Fruit fly (Drosophila melanogaster) whole organism, embryonic: ENCODE results near the gene Ugt49B2.
A peak's percentile ranks its signal among the peaks of the same experiment; 100 is the strongest.

Experiments used
- Blimp-1 ChIP-seq: fragments of 200-800 bp; sonication (Bioruptor generic); optimal IDR thresholded peaks from 3 replicates; lab custom pipeline; 2018; ENCODE audit warnings: missing biosample characterization, missing genetic modification characterization, mild to moderate bottlenecking, moderate library complexity, missing genetic modification reagents
- CG10543 ChIP-seq: fragments of 200-800 bp; sonication (Bioruptor generic); optimal IDR thresholded peaks from 3 replicates; lab custom pipeline; 2017; ENCODE audit warnings: missing biosample characterization, mild to moderate bottlenecking, missing genetic modification characterization, moderate library complexity
- CG11093 ChIP-seq: fragments of 200-800 bp; sonication (Bioruptor generic); IDR thresholded peaks from 3 replicates; pipeline ENCODE4 v1.3.6; 2022; ENCODE audit warnings: missing biosample characterization, missing genetic modification characterization
- CG13296 ChIP-seq: fragments of 200-800 bp; sonication (Bioruptor generic); optimal IDR thresholded peaks from 3 replicates; lab custom pipeline; 2018; ENCODE audit warnings: missing biosample characterization, mild to moderate bottlenecking, missing genetic modification characterization
- CG14667 ChIP-seq: fragments of 200-800 bp; sonication (Bioruptor generic); IDR thresholded peaks from 2 replicates; pipeline ENCODE4 v1.3.6; 2022; ENCODE audit warnings: missing biosample characterization, missing genetic modification characterization
- CG15011 ChIP-seq: fragments of 200-800 bp; sonication (Bioruptor generic); optimal IDR thresholded peaks from 3 replicates; lab custom pipeline; 2018; ENCODE audit warnings: missing biosample characterization, mild to moderate bottlenecking, missing genetic modification characterization
- CG15514 ChIP-seq: fragments of 200-800 bp; sonication (Bioruptor generic); optimal IDR thresholded peaks from 3 replicates; lab custom pipeline; 2017; ENCODE audit warnings: missing biosample characterization, missing genetic modification characterization, mild to moderate bottlenecking, moderate library complexity, missing genetic modification reagents
- CG15601 ChIP-seq: fragments of 200-800 bp; sonication (Bioruptor generic); optimal IDR thresholded peaks from 3 replicates; lab custom pipeline; 2019; ENCODE audit warnings: missing biosample characterization, mild to moderate bottlenecking, missing genetic modification characterization, moderate library complexity
- CG16779 ChIP-seq: fragments of 200-800 bp; sonication (Bioruptor generic); IDR thresholded peaks from 2 replicates; pipeline ENCODE4 v1.3.6; 2022; ENCODE audit warnings: missing biosample characterization, missing genetic modification characterization
- CG17186 ChIP-seq: fragments of 200-800 bp; sonication (Bioruptor generic); optimal IDR thresholded peaks from 3 replicates; lab custom pipeline; 2017; ENCODE audit warnings: missing biosample characterization, missing genetic modification reagents, missing genetic modification characterization
- CG17385 ChIP-seq: fragments of 200-800 bp; sonication (Bioruptor generic); optimal IDR thresholded peaks from 3 replicates; lab custom pipeline; 2018; ENCODE audit warnings: missing biosample characterization, mild to moderate bottlenecking, missing genetic modification characterization
- CG2129 ChIP-seq: fragments of 200-800 bp; sonication (Bioruptor generic); IDR thresholded peaks from 2 replicates; pipeline ENCODE4 v1.3.6; 2022; ENCODE audit warnings: missing biosample characterization, missing genetic modification characterization; ENCODE audit not compliant: partially characterized antibody
- CG2199 ChIP-seq: fragments of 200-800 bp; sonication (Bioruptor generic); IDR thresholded peaks from 3 replicates; pipeline ENCODE4 v1.3.6; 2022; ENCODE audit warnings: missing biosample characterization, missing genetic modification characterization
- CG2875 ChIP-seq: fragments of 200-800 bp; sonication (Bioruptor generic); optimal IDR thresholded peaks from 2 replicates; lab custom pipeline; 2017; ENCODE audit warnings: missing biosample characterization, mild to moderate bottlenecking, missing genetic modification characterization, missing genetic modification reagents
- CG31365 ChIP-seq: fragments of 200-800 bp; sonication (Bioruptor generic); optimal IDR thresholded peaks from 2 replicates; lab custom pipeline; 2018; ENCODE audit warnings: missing biosample characterization, mild to moderate bottlenecking, missing genetic modification characterization
- CG34224 ChIP-seq: fragments of 200-800 bp; sonication (Bioruptor generic); IDR thresholded peaks from 3 replicates; pipeline ENCODE4 v1.3.6; 2022; ENCODE audit warnings: missing biosample characterization, missing genetic modification characterization; ENCODE audit not compliant: partially characterized antibody
- CG34376 ChIP-seq: fragments of 200-800 bp; sonication (Bioruptor generic); optimal IDR thresholded peaks from 2 replicates; lab custom pipeline; 2018; ENCODE audit warnings: missing biosample characterization, mild to moderate bottlenecking, missing genetic modification characterization
- CG3995 ChIP-seq: fragments of 200-800 bp; sonication (Bioruptor generic); optimal IDR thresholded peaks from 3 replicates; lab custom pipeline; 2016; ENCODE audit warnings: missing biosample characterization, missing genetic modification characterization
- CG4328 ChIP-seq: fragments of 200-800 bp; sonication (Bioruptor generic); optimal IDR thresholded peaks from 3 replicates; lab custom pipeline; 2017; ENCODE audit warnings: missing biosample characterization, missing genetic modification reagents, missing genetic modification characterization
- CG8765 ChIP-seq: fragments of 200-800 bp; sonication (Bioruptor generic); IDR thresholded peaks from 2 replicates; pipeline ENCODE4 v1.3.6; 2022; ENCODE audit warnings: missing biosample characterization, missing genetic modification characterization
- CG9727 ChIP-seq: fragments of 200-800 bp; sonication (Bioruptor generic); optimal IDR thresholded peaks from 3 replicates; lab custom pipeline; 2017; ENCODE audit warnings: missing biosample characterization, mild to moderate bottlenecking, missing genetic modification characterization
- CTCF ChIP-seq: fragments of 200-800 bp; sonication (Bioruptor generic); optimal IDR thresholded peaks from 2 replicates; lab custom pipeline; 2017; ENCODE audit warnings: missing biosample characterization, mild to moderate bottlenecking, missing genetic modification characterization, moderate library complexity
- E2f1 ChIP-seq: fragments of 200-800 bp; sonication (Bioruptor generic); IDR thresholded peaks from 2 replicates; pipeline ENCODE4 v1.3.6; 2022; ENCODE audit warnings: missing biosample characterization, missing genetic modification characterization
- ERR ChIP-seq: fragments of 200-800 bp; sonication (Bioruptor generic); optimal IDR thresholded peaks from 2 replicates; lab custom pipeline; 2016; ENCODE audit warnings: missing biosample characterization, missing genetic modification characterization
- Fer1 ChIP-seq: fragments of 200-800 bp; sonication (Bioruptor generic); optimal IDR thresholded peaks from 2 replicates; lab custom pipeline; 2017; ENCODE audit warnings: missing biosample characterization, mild to moderate bottlenecking, missing genetic modification characterization
- H15 ChIP-seq: fragments of 200-800 bp; sonication (Bioruptor generic); IDR thresholded peaks from 3 replicates; pipeline ENCODE4 v1.3.6; 2022; ENCODE audit warnings: missing biosample characterization, missing genetic modification characterization
- MBD-R2 ChIP-seq: fragments of 200-800 bp; sonication (Bioruptor generic); IDR thresholded peaks from 2 replicates; pipeline ENCODE4 v1.3.6; 2022; ENCODE audit warnings: missing biosample characterization, missing genetic modification characterization
- MESR4 ChIP-seq: fragments of 200-800 bp; sonication (Bioruptor generic); optimal IDR thresholded peaks from 2 replicates; lab custom pipeline; 2018; ENCODE audit warnings: missing biosample characterization, mild to moderate bottlenecking, missing genetic modification characterization, moderate library complexity
- Nf-YB ChIP-seq: fragments of 200-800 bp; sonication (Bioruptor generic); optimal IDR thresholded peaks from 3 replicates; lab custom pipeline; 2019; ENCODE audit warnings: missing biosample characterization, mild to moderate bottlenecking, missing genetic modification characterization, moderate library complexity
- Nf-YC ChIP-seq: fragments of 200-800 bp; optimal IDR thresholded peaks from 3 replicates; lab custom pipeline; 2019; ENCODE audit warnings: missing biosample characterization, mild to moderate bottlenecking, missing genetic modification characterization, moderate library complexity
- Spps ChIP-seq: fragments of 200-800 bp; sonication (Bioruptor generic); optimal IDR thresholded peaks from 2 replicates; lab custom pipeline; 2018; ENCODE audit warnings: missing biosample characterization, mild to moderate bottlenecking, missing genetic modification characterization
- Vsx1 ChIP-seq: fragments of 200-800 bp; sonication (Bioruptor generic); optimal IDR thresholded peaks from 2 replicates; lab custom pipeline; 2017; ENCODE audit warnings: missing biosample characterization, mild to moderate bottlenecking, missing genetic modification characterization, missing genetic modification reagents
- ci ChIP-seq: fragments of 200-800 bp; sonication (Bioruptor generic); IDR thresholded peaks from 3 replicates; pipeline ENCODE4 v1.3.6; 2022; ENCODE audit warnings: missing biosample characterization, missing genetic modification characterization
- dmrt11E ChIP-seq: fragments of 200-800 bp; sonication (Bioruptor generic); optimal IDR thresholded peaks from 3 replicates; lab custom pipeline; 2018; ENCODE audit warnings: missing biosample characterization, mild to moderate bottlenecking, missing genetic modification characterization, moderate library complexity
- dysf ChIP-seq: fragments of 200-800 bp; sonication (Bioruptor generic); IDR thresholded peaks from 3 replicates; pipeline ENCODE4 v1.3.6; 2022; ENCODE audit warnings: missing biosample characterization, missing genetic modification characterization
- ewg ChIP-seq: fragments of 200-800 bp; sonication (Bioruptor generic); optimal IDR thresholded peaks from 3 replicates; lab custom pipeline; 2017; ENCODE audit warnings: mild to moderate bottlenecking, missing biosample characterization, missing genetic modification reagents, missing genetic modification characterization
- gfzf ChIP-seq: fragments of 200-800 bp; sonication (Bioruptor generic); optimal IDR thresholded peaks from 2 replicates; lab custom pipeline; 2016; ENCODE audit warnings: missing biosample characterization, mild to moderate bottlenecking, missing genetic modification characterization, moderate library complexity
- gt ChIP-seq: fragments of 200-800 bp; sonication (Bioruptor generic); IDR thresholded peaks from 2 replicates; pipeline ENCODE4 v1.3.6; 2022; ENCODE audit warnings: missing biosample characterization, missing genetic modification characterization
- her ChIP-seq: fragments of 200-800 bp; sonication (Bioruptor generic); optimal IDR thresholded peaks from 2 replicates; lab custom pipeline; 2016; ENCODE audit warnings: missing biosample characterization, missing genetic modification characterization
- mirr ChIP-seq: fragments of 200-800 bp; sonication (Bioruptor generic); optimal IDR thresholded peaks from 3 replicates; lab custom pipeline; 2018; ENCODE audit warnings: missing biosample characterization, mild to moderate bottlenecking, missing genetic modification characterization
- nau ChIP-seq: fragments of 200-800 bp; sonication (Bioruptor generic); optimal IDR thresholded peaks from 3 replicates; lab custom pipeline; 2017; ENCODE audit warnings: missing biosample characterization, mild to moderate bottlenecking, missing genetic modification characterization, missing genetic modification reagents
- org-1 ChIP-seq: fragments of 200-800 bp; sonication (Bioruptor generic); optimal IDR thresholded peaks from 2 replicates; lab custom pipeline; 2017; ENCODE audit warnings: missing biosample characterization, missing genetic modification characterization
- peb ChIP-seq: fragments of 200-800 bp; sonication (Bioruptor generic); IDR thresholded peaks from 2 replicates; pipeline ENCODE4 v1.3.6; 2022; ENCODE audit warnings: missing biosample characterization, missing genetic modification characterization
- row ChIP-seq: fragments of 200-800 bp; sonication (Bioruptor generic); IDR thresholded peaks from 3 replicates; pipeline ENCODE4 v1.3.6; 2022; ENCODE audit warnings: missing biosample characterization, missing genetic modification characterization
- scrt ChIP-seq: fragments of 200-800 bp; sonication (Bioruptor generic); optimal IDR thresholded peaks from 2 replicates; lab custom pipeline; 2018; ENCODE audit warnings: missing biosample characterization, mild to moderate bottlenecking, missing genetic modification characterization, moderate library complexity
- sug ChIP-seq: fragments of 200-800 bp; optimal IDR thresholded peaks from 2 replicates; lab custom pipeline; 2019; ENCODE audit warnings: missing biosample characterization, mild to moderate bottlenecking, missing genetic modification characterization, moderate library complexity
- usp ChIP-seq: fragments of >200 bp; optimal IDR thresholded peaks from 2 replicates; lab custom pipeline; 2017; ENCODE audit warnings: missing biosample characterization, missing genetic modification characterization
- wdn ChIP-seq: fragments of 200-800 bp; sonication (Bioruptor generic); IDR thresholded peaks from 2 replicates; pipeline ENCODE4 v1.3.6; 2022; ENCODE audit warnings: missing biosample characterization, missing genetic modification characterization

Gene Ugt49B2

DNA sequence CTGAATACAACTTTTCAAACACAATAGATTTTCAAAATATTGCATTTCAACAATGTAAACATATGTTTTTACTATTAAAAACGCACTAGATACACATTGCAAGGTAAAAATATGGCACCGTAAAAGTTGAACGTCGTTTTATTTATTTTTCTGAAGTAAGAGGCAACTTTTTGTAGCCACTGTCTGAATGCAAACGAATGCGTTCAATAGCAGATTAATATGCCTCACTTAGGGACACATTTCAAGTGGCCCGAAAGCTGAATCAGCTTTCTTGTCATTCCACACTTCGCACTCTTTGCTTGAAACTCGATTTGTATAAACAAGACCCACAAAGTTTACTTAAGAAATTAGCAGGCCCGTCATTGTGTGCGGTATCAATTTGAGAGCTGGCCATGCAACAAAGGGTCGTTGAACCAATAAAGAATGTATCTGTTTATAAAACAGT, 49.6 kb downstream of the Ugt49B2 start (continued):
- TF ChIP-seq CG31365 (peak; percentile 34), CG9727 (GFP tag; lab: Kevin White, UChicago) (peak; percentile 20), CG4328 (GFP tag; lab: Kevin White, UChicago) (peak; percentile 29), E2f1 (no peak), wdn (no peak), mirr (peak; percentile 72), dysf (GFP tag; lab: Robert Waterston, UW) (no peak), CG10543 (GFP tag; lab: Kevin White, UChicago) (peak; percentile 62), CG8765 (GFP tag; lab: Robert Waterston, UW) (no peak), CG15514 (GFP tag; lab: Kevin White, UChicago) (peak; percentile 11), CG17385 (peak; percentile 41), Nf-YC (tag; lab: Kevin White, UChicago) (peak; percentile 64), H15 (GFP tag; lab: Robert Waterston, UW) (no peak), MBD-R2 (GFP tag; lab: Robert Waterston, UW) (no peak), CG3995 (no peak), CG15601 (tag; lab: Kevin White, UChicago) (peak; percentile 62), Fer1 (GFP tag; lab: Kevin White, UChicago) (peak; percentile 65), CG13296 (GFP tag; lab: Kevin White, UChicago) (peak; percentile 69), CG15011 (GFP tag; lab: Kevin White, UChicago) (peak; percentile 51), CG16779 (GFP tag; lab: Robert Waterston, UW) (no peak), CG2875 (GFP tag; lab: Kevin White, UChicago) (peak; percentile 17), row (GFP tag; lab: Robert Waterston, UW) (no peak)

DNA sequence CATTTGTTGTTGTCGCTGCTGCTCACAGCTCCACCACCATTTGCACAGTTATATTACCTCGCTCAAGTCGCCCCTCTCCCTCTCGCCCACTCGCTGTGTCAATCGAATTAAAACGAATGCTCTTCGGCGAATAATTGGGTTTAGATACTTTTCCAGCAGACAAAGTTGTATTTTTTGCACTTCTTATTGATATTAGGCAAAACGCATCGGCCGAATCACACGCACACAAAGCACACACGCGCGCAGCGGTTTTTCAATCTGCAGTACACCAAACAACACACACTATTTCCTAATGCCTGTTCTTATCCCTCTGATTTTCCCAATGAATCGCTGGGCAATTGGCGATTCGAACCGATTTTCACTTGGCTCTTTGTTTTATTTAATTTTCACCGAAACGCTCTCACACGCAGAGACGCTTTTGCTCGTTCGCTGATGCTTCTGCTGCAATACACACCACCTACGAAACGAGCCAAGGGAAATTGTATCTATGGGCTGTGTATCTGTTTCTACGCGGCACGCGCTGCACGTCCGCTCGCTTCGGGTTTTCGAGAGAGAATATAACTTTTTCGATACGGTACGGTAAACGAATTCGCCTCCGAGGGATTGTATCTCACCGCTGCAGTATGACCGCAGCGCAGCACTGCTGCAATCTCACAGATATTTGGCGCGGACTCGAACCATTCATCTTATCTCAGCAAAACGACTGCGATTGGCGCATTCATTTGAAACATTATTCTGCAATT, 50.3 kb downstream of the Ugt49B2 start, which contains the start of gene aus:
Gene aus, minus strand, starts transcription at position 563 of the 743 bp plus-strand sequence.
- TF ChIP-seq Blimp-1 (GFP tag; lab: Kevin White, UChicago) (no peak), CG11093 (GFP tag; lab: Robert Waterston, UW) (0 out of 3 replicates have a peak, but pooled peaks have one; percentile 19), gfzf (GFP tag; lab: Kevin White, UChicago) (peak; percentile 96), Nf-YC (tag; lab: Kevin White, UChicago) (peak; percentile 92), ci (GFP tag; lab: Robert Waterston, UW) (no peak), her (GFP tag; lab: Kevin White, UChicago) (no peak), gt (no peak), CG13296 (GFP tag; lab: Kevin White, UChicago) (no peak), dmrt11E (tag; lab: Kevin White, UChicago) (no peak), Fer1 (GFP tag; lab: Kevin White, UChicago) (peak; percentile 3), Vsx1 (no peak), ewg (peak; percentile 77), CG2875 (GFP tag; lab: Kevin White, UChicago) (peak; percentile 45), org-1 (GFP tag; lab: Kevin White, UChicago) (no peak), MESR4 (GFP tag; lab: Kevin White, UChicago) (peak; percentile 41), CG34376 (GFP tag; lab: Kevin White, UChicago) (peak; percentile 68), peb (GFP tag; lab: Robert Waterston, UW) (no peak), CG2129 (no peak), scrt (GFP tag; lab: Kevin White, UChicago) (peak; percentile 17), ERR (GFP tag; lab: Kevin White, UChicago) (peak; percentile 33), Spps (no peak), H15 (GFP tag; lab: Robert Waterston, UW) (no peak), CG17186 (GFP tag; lab: Kevin White, UChicago) (peak; percentile 45), Nf-YB (GFP tag; lab: Kevin White, UChicago) (peak; percentile 75), CG14667 (GFP tag; lab: Robert Waterston, UW) (no peak), CG2199 (no peak), nau (GFP tag; lab: Kevin White, UChicago) (peak; percentile 2), sug (peak; percentile 6), usp (GFP tag; lab: Kevin White, UChicago) (no peak), CG34224 (GFP tag; lab: Robert Waterston, UW) (no peak), CTCF (peak; percentile 61)
